Fruit fly (Drosophila melanogaster) whole organism, embryonic: ENCODE measurements around the gene JIL-1.

Source experiments
- Abd-B ChIP-seq: fragments of 200-800 bp; sonication (Bioruptor generic); optimal IDR thresholded peaks from 2 replicates; lab custom pipeline; 2018; ENCODE audit warnings: missing biosample characterization, mild to moderate bottlenecking, missing genetic modification characterization, moderate library complexity
- Asciz ChIP-seq: fragments of 200-800 bp; sonication (Bioruptor generic); optimal IDR thresholded peaks from 2 replicates; lab custom pipeline; 2017; ENCODE audit warnings: missing biosample characterization, mild to moderate bottlenecking, missing genetic modification characterization, missing genetic modification reagents
- Bdp1 ChIP-seq: fragments of 200-800 bp; sonication (Bioruptor generic); optimal IDR thresholded peaks from 3 replicates; lab custom pipeline; 2016; ENCODE audit warnings: missing biosample characterization, missing genetic modification characterization
- CG10274 ChIP-seq: fragments of 200-800 bp; sonication (Bioruptor generic); optimal IDR thresholded peaks from 3 replicates; lab custom pipeline; 2017; ENCODE audit warnings: missing biosample characterization, mild to moderate bottlenecking, missing genetic modification characterization
- CG12769 ChIP-seq: fragments of 200-800 bp; sonication (Bioruptor generic); optimal IDR thresholded peaks from 2 replicates; lab custom pipeline; 2019; ENCODE audit warnings: missing biosample characterization, mild to moderate bottlenecking, missing genetic modification characterization, moderate library complexity
- CG13775 ChIP-seq: fragments of 200-800 bp; sonication (Bioruptor generic); optimal IDR thresholded peaks from 3 replicates; lab custom pipeline; 2017; ENCODE audit warnings: missing biosample characterization, mild to moderate bottlenecking, missing genetic modification characterization
- CG14050 ChIP-seq: fragments of 200-800 bp; sonication (Bioruptor generic); IDR thresholded peaks from 3 replicates; pipeline ENCODE4 v1.3.6; 2022; ENCODE audit warnings: missing biosample characterization, missing genetic modification characterization
- CG14667 ChIP-seq: fragments of 200-800 bp; sonication (Bioruptor generic); IDR thresholded peaks from 2 replicates; pipeline ENCODE4 v1.3.6; 2022; ENCODE audit warnings: missing biosample characterization, missing genetic modification characterization
- CG1529 ChIP-seq: fragments of 200-800 bp; sonication (Bioruptor generic); optimal IDR thresholded peaks from 3 replicates; lab custom pipeline; 2018; ENCODE audit warnings: missing biosample characterization, missing genetic modification characterization
- CG15479 ChIP-seq: fragments of 200-800 bp; sonication (Bioruptor generic); optimal IDR thresholded peaks from 3 replicates; lab custom pipeline; 2019; ENCODE audit warnings: missing biosample characterization, mild to moderate bottlenecking, missing genetic modification characterization, moderate library complexity
- CG1647 ChIP-seq: fragments of 200-800 bp; sonication (Bioruptor generic); optimal IDR thresholded peaks from 3 replicates; lab custom pipeline; 2016; ENCODE audit warnings: missing biosample characterization, missing genetic modification characterization
- CG17802 ChIP-seq: fragments of 200-800 bp; sonication (Bioruptor generic); optimal IDR thresholded peaks from 2 replicates; lab custom pipeline; 2018; ENCODE audit warnings: missing biosample characterization, mild to moderate bottlenecking, missing genetic modification characterization, moderate library complexity
- CG2712 ChIP-seq: fragments of 200-800 bp; optimal IDR thresholded peaks from 3 replicates; lab custom pipeline; 2019; ENCODE audit warnings: missing biosample characterization, mild to moderate bottlenecking, missing genetic modification characterization, moderate library complexity
- CG6683 ChIP-seq: fragments of 200-800 bp; sonication (Bioruptor generic); optimal IDR thresholded peaks from 2 replicates; lab custom pipeline; 2017; ENCODE audit warnings: missing biosample characterization, mild to moderate bottlenecking, missing genetic modification characterization, missing genetic modification reagents
- CG7372 ChIP-seq: fragments of 200-800 bp; sonication (Bioruptor generic); IDR thresholded peaks from 2 replicates; pipeline ENCODE4 v1.3.6; 2022; ENCODE audit warnings: missing biosample characterization, missing genetic modification characterization
- CG7963 ChIP-seq: fragments of 200-800 bp; sonication (Bioruptor generic); IDR thresholded peaks from 3 replicates; pipeline ENCODE4 v1.3.6; 2022; ENCODE audit warnings: missing biosample characterization, missing genetic modification characterization; ENCODE audit not compliant: partially characterized antibody
- CoRest ChIP-seq: fragments of 200-800 bp; sonication (Bioruptor generic); optimal IDR thresholded peaks from 3 replicates; lab custom pipeline; 2018; ENCODE audit warnings: missing biosample characterization, mild to moderate bottlenecking, missing genetic modification characterization, moderate library complexity
- Dfd ChIP-seq, 2 experiments: fragments of >200 bp; optimal IDR thresholded peaks; 2 replicates each; lab custom pipeline; 2017; ENCODE audit warnings: missing biosample characterization in 2 of 2, missing genetic modification characterization in 2 of 2
- Doc2 ChIP-seq: fragments of 200-800 bp; sonication (Bioruptor generic); IDR thresholded peaks from 2 replicates; pipeline ENCODE4 v1.3.6; 2022; ENCODE audit warnings: missing biosample characterization, missing genetic modification characterization
- Fer2 ChIP-seq: fragments of 200-800 bp; sonication (Bioruptor generic); optimal IDR thresholded peaks from 2 replicates; lab custom pipeline; 2018; ENCODE audit warnings: missing biosample characterization, mild to moderate bottlenecking, missing genetic modification characterization, moderate library complexity
- H15 ChIP-seq: fragments of 200-800 bp; sonication (Bioruptor generic); IDR thresholded peaks from 3 replicates; pipeline ENCODE4 v1.3.6; 2022; ENCODE audit warnings: missing biosample characterization, missing genetic modification characterization
- HLH3B ChIP-seq: fragments of 200-800 bp; sonication (Bioruptor generic); IDR thresholded peaks from 2 replicates; pipeline ENCODE4 v1.3.6; 2022; ENCODE audit warnings: missing biosample characterization, missing genetic modification characterization
- HmgD ChIP-seq: fragments of 200-800 bp; sonication (Bioruptor generic); optimal IDR thresholded peaks from 3 replicates; lab custom pipeline; 2016; ENCODE audit warnings: missing biosample characterization, missing genetic modification characterization
- Nf-YA ChIP-seq: fragments of 200-800 bp; sonication (Bioruptor generic); IDR thresholded peaks from 2 replicates; pipeline ENCODE4 v1.3.6; 2022; ENCODE audit warnings: missing biosample characterization, missing genetic modification characterization
- Oaz ChIP-seq: fragments of 200-800 bp; sonication (Bioruptor generic); IDR thresholded peaks from 2 replicates; pipeline ENCODE4 v1.3.6; 2022; ENCODE audit warnings: missing biosample characterization, missing genetic modification characterization
- Optix ChIP-seq: fragments of 200-800 bp; sonication (Bioruptor generic); IDR thresholded peaks from 3 replicates; pipeline ENCODE4 v1.3.6; 2022; ENCODE audit warnings: missing biosample characterization, missing genetic modification characterization
- Taf1 ChIP-seq: fragments of 200-800 bp; sonication (Bioruptor generic); IDR thresholded peaks from 2 replicates; pipeline ENCODE4 v1.3.6; 2022; ENCODE audit warnings: missing biosample characterization, missing genetic modification characterization
- Usf ChIP-seq: fragments of 200-800 bp; sonication (Bioruptor generic); optimal IDR thresholded peaks from 2 replicates; lab custom pipeline; 2017; ENCODE audit warnings: missing genotype, missing biosample characterization, missing genetic modification characterization
- disco-r ChIP-seq: fragments of 200-800 bp; sonication (Bioruptor generic); optimal IDR thresholded peaks from 2 replicates; lab custom pipeline; 2016; ENCODE audit warnings: missing biosample characterization, missing genetic modification characterization
- dmrt11E ChIP-seq: fragments of 200-800 bp; sonication (Bioruptor generic); optimal IDR thresholded peaks from 3 replicates; lab custom pipeline; 2018; ENCODE audit warnings: missing biosample characterization, mild to moderate bottlenecking, missing genetic modification characterization, moderate library complexity
- dysf ChIP-seq: fragments of 200-800 bp; sonication (Bioruptor generic); IDR thresholded peaks from 3 replicates; pipeline ENCODE4 v1.3.6; 2022; ENCODE audit warnings: missing biosample characterization, missing genetic modification characterization
- gce ChIP-seq: fragments of 200-800 bp; sonication (Bioruptor generic); IDR thresholded peaks from 3 replicates; pipeline ENCODE4 v1.3.6; 2022; ENCODE audit warnings: missing biosample characterization, missing genetic modification characterization
- gcm ChIP-seq: fragments of 200-800 bp; sonication (Bioruptor generic); optimal IDR thresholded peaks from 2 replicates; lab custom pipeline; 2019; ENCODE audit warnings: missing biosample characterization, mild to moderate bottlenecking, missing genetic modification characterization, moderate library complexity
- gem ChIP-seq: fragments of 200-800 bp; sonication (Bioruptor generic); optimal IDR thresholded peaks from 2 replicates; lab custom pipeline; 2019; ENCODE audit warnings: missing biosample characterization, mild to moderate bottlenecking, missing genetic modification characterization, moderate library complexity
- hbn ChIP-seq: fragments of 200-800 bp; sonication (Bioruptor generic); IDR thresholded peaks from 2 replicates; pipeline ENCODE4 v1.3.6; 2022; ENCODE audit warnings: missing biosample characterization, missing genetic modification characterization; ENCODE audit not compliant: partially characterized antibody
- inv ChIP-seq: fragments of 200-800 bp; sonication (Bioruptor generic); IDR thresholded peaks from 2 replicates; pipeline ENCODE4 v1.3.6; 2022; ENCODE audit warnings: missing biosample characterization, missing genetic modification characterization; ENCODE audit not compliant: partially characterized antibody
- knrl ChIP-seq: fragments of 200-800 bp; sonication (Bioruptor generic); IDR thresholded peaks from 3 replicates; pipeline ENCODE4 v1.3.6; 2022; ENCODE audit warnings: missing biosample characterization, missing genetic modification characterization; ENCODE audit not compliant: partially characterized antibody
- lmd ChIP-seq: fragments of 200-800 bp; sonication (Bioruptor generic); IDR thresholded peaks from 2 replicates; pipeline ENCODE4 v1.3.6; 2022; ENCODE audit warnings: missing biosample characterization, missing genetic modification characterization
- onecut ChIP-seq: fragments of 200-800 bp; sonication (Bioruptor generic); IDR thresholded peaks from 2 replicates; pipeline ENCODE4 v1.3.6; 2022; ENCODE audit warnings: missing biosample characterization, missing genetic modification characterization
- p53 ChIP-seq: fragments of 200-800 bp; sonication (Bioruptor generic); optimal IDR thresholded peaks from 2 replicates; lab custom pipeline; 2016; ENCODE audit warnings: missing biosample characterization, missing genetic modification characterization
- psq ChIP-seq: fragments of 200-800 bp; sonication (Bioruptor generic); optimal IDR thresholded peaks from 2 replicates; lab custom pipeline; 2017; ENCODE audit warnings: missing biosample characterization, missing genetic modification characterization
- slou ChIP-seq: fragments of 200-800 bp; sonication (Bioruptor generic); optimal IDR thresholded peaks from 3 replicates; lab custom pipeline; 2016; ENCODE audit warnings: missing biosample characterization, missing genetic modification characterization
- slp2 ChIP-seq: fragments of 200-800 bp; sonication (Bioruptor generic); optimal IDR thresholded peaks from 2 replicates; lab custom pipeline; 2016; ENCODE audit warnings: missing biosample characterization, missing genetic modification characterization
- so ChIP-seq: fragments of 200-800 bp; sonication (Bioruptor generic); IDR thresholded peaks from 3 replicates; pipeline ENCODE4 v1.3.6; 2022; ENCODE audit warnings: missing biosample characterization, missing genetic modification characterization
- sob ChIP-seq: fragments of 200-800 bp; sonication (Bioruptor generic); IDR thresholded peaks from 2 replicates; pipeline ENCODE4 v1.3.6; 2022; ENCODE audit warnings: missing biosample characterization, missing genetic modification characterization
- ssp ChIP-seq: fragments of 200-800 bp; sonication (Bioruptor generic); IDR thresholded peaks from 2 replicates; pipeline ENCODE4 v1.3.6; 2022; ENCODE audit warnings: missing biosample characterization, missing genetic modification characterization
- stc ChIP-seq: fragments of 200-800 bp; sonication (Bioruptor generic); IDR thresholded peaks from 2 replicates; pipeline ENCODE4 v1.3.6; 2022; ENCODE audit warnings: missing biosample characterization, missing genetic modification characterization
- tna ChIP-seq: fragments of 200-800 bp; sonication (Bioruptor generic); IDR thresholded peaks from 2 replicates; pipeline ENCODE4 v1.3.6; 2022; ENCODE audit warnings: missing biosample characterization, missing genetic modification characterization; ENCODE audit not compliant: partially characterized antibody
- tup ChIP-seq: fragments of 200-800 bp; sonication (Bioruptor generic); optimal IDR thresholded peaks from 2 replicates; lab custom pipeline; 2016; ENCODE audit warnings: missing biosample characterization, mild to moderate bottlenecking, missing genetic modification characterization, moderate library complexity
- twi ChIP-seq: fragments of 200-800 bp; optimal IDR thresholded peaks from 2 replicates; lab custom pipeline; 2019; ENCODE audit warnings: missing biosample characterization, mild to moderate bottlenecking, missing genetic modification characterization, moderate library complexity
- unc-4 ChIP-seq: fragments of 200-800 bp; sonication (Bioruptor generic); IDR thresholded peaks from 2 replicates; pipeline ENCODE4 v1.3.6; 2022; ENCODE audit warnings: missing biosample characterization, missing genetic modification characterization; ENCODE audit not compliant: partially characterized antibody
- z ChIP-seq: fragments of 200-800 bp; sonication (Bioruptor generic); IDR thresholded peaks from 3 replicates; pipeline ENCODE4 v1.3.6; 2022; ENCODE audit warnings: missing biosample characterization, missing genetic modification characterization

Gene JIL-1

dm6 chr3L:11107432-11107831 is 14.4 kb upstream of the JIL-1 start, which contains the start of gene CG32073 (continued):
- TF ChIP-seq CG15479 (no peak), tup (GFP tag; lab: Kevin White, UChicago) (no peak), HmgD (GFP tag; lab: Kevin White, UChicago) (no peak), gce (no peak), Oaz (GFP tag; lab: Robert Waterston, UW) (no peak), twi (tag; lab: Kevin White, UChicago) (no peak), hbn (GFP tag; lab: Robert Waterston, UW) (no peak), knrl (GFP tag; lab: Robert Waterston, UW) (no peak), CoRest (tag; lab: Kevin White, UChicago) (no peak), CG14050 (GFP tag; lab: Robert Waterston, UW) (no peak), CG17802 (no peak), unc-4 (GFP tag; lab: Robert Waterston, UW) (no peak), CG10274 (no peak), Nf-YA (GFP tag; lab: Robert Waterston, UW) (no peak), H15 (GFP tag; lab: Robert Waterston, UW) (no peak), CG1647 (GFP tag; lab: Kevin White, UChicago) (no peak), p53 (GFP tag; lab: Kevin White, UChicago) (no peak), tna (GFP tag; lab: Robert Waterston, UW) (no peak), CG6683 (peak; percentile 40), CG14667 (no peak), dysf (no peak), CG1529 (no peak), stc (GFP tag; lab: Robert Waterston, UW) (no peak), Usf (GFP tag; lab: Kevin White, UChicago) (no peak), Taf1 (no peak), sob (peak; percentile 40; the same call in 1 of the 2 replicates), CG13775 (GFP tag; lab: Kevin White, UChicago) (no peak), onecut (no peak), HLH3B (no peak), dmrt11E (no peak), CG2712 (tag; lab: Kevin White, UChicago) (peak; percentile 44), CG7963 (GFP tag; lab: Robert Waterston, UW) (no peak), gcm (GFP tag; lab: Kevin White, UChicago) (peak; percentile 23), slou (GFP tag; lab: Kevin White, UChicago) (no peak), ssp (GFP tag; lab: Robert Waterston, UW) (no peak), inv (GFP tag; lab: Robert Waterston, UW) (no peak), psq (GFP tag; lab: Kevin White, UChicago) (no peak), Abd-B (GFP tag; lab: Kevin White, UChicago) (no peak), Asciz (peak; percentile 23), slp2 (GFP tag; lab: Kevin White, UChicago) (no peak), Optix (GFP tag; lab: Robert Waterston, UW) (no peak), CG12769 (tag; lab: Kevin White, UChicago) (no peak), so (GFP tag; lab: Robert Waterston, UW) (no peak), disco-r (no peak), lmd (GFP tag; lab: Robert Waterston, UW) (no peak), Dfd (GFP tag; optimal IDR thresholded peaks at IDR 0.05; lab: Kevin White, UChicago) (no peak), CG7372 (no peak), z (GFP tag; lab: Robert Waterston, UW) (no peak), Bdp1 (GFP tag; lab: Kevin White, UChicago) (no peak), Doc2 (GFP tag; lab: Robert Waterston, UW) (no peak), Fer2 (tag; lab: Kevin White, UChicago) (no peak), gem (tag; lab: Kevin White, UChicago) (no peak)
